Worm (Caenorhabditis elegans) whole organism, early embryonic: ENCODE measurements around the gene F59D12.5.

Source experiments
- F13C5.2 ChIP-seq: sonication (generic microtip); optimal IDR thresholded peaks from 2 replicates; lab custom pipeline; 2017; ENCODE audit warnings: mild to moderate bottlenecking, missing genetic modification characterization, inconsistent platforms, missing compliant biosample characterization
- ama-1 ChIP-seq: fragments of 150-350 bp; optimal IDR thresholded peaks from 2 replicates; lab custom pipeline; 2014
- flt-1 ChIP-seq: fragments of 200-800 bp; sonication (Bioruptor generic); IDR thresholded peaks from 2 replicates; pipeline ENCODE4 v1.3.6; 2022; ENCODE audit warnings: missing genetic modification characterization, missing compliant biosample characterization
- hmbx-1 ChIP-seq: sonication (generic microtip); optimal IDR thresholded peaks from 2 replicates; lab custom pipeline; 2016; ENCODE audit warnings: mild to moderate bottlenecking, missing genetic modification characterization, missing compliant biosample characterization
- hmg-4 ChIP-seq: fragments of 200-800 bp; sonication (Bioruptor generic); optimal IDR thresholded peaks from 2 replicates; lab custom pipeline; 2018; ENCODE audit warnings: mild to moderate bottlenecking, missing genetic modification characterization, missing compliant biosample characterization
- hnd-1 ChIP-seq: sonication (generic microtip); optimal IDR thresholded peaks from 2 replicates; lab custom pipeline; 2016; ENCODE audit warnings: missing genetic modification characterization, missing compliant biosample characterization
- pes-1 ChIP-seq: fragments of 200-800 bp; sonication (Bioruptor generic); IDR thresholded peaks from 2 replicates; pipeline ENCODE4 v1.3.6; 2022; ENCODE audit warnings: missing genetic modification reagents, missing genetic modification characterization, missing compliant biosample characterization
- sea-1 ChIP-seq: fragments of 200-800 bp; sonication (Bioruptor generic); conservative IDR thresholded peaks from 2 replicates; pipeline ENCODE4 v1.3.6; 2022; ENCODE audit warnings: missing genetic modification characterization, missing compliant biosample characterization
- tbx-11 ChIP-seq: fragments of 200-800 bp; sonication (Bioruptor generic); IDR thresholded peaks from 2 replicates; pipeline ENCODE4 v1.3.6; 2022; ENCODE audit warnings: missing genetic modification characterization, missing compliant biosample characterization
- tbx-37 ChIP-seq: fragments of 200-800 bp; sonication (Bioruptor generic); conservative IDR thresholded peaks from 2 replicates; pipeline ENCODE4 v1.3.6; 2022; ENCODE audit warnings: missing genetic modification reagents, missing genetic modification characterization, missing compliant biosample characterization

- TF ChIP-seq hmg-4 (GFP tag; lab: Kevin White, UChicago) (no peak), sea-1 (no peak), F13C5.2 (tag; lab: Kevin White, UChicago) (no peak), tbx-11 (no peak), ama-1 (lab: Kevin White, UChicago) (no peak), pes-1 (no peak), flt-1 (no peak), hmbx-1 (no peak), tbx-37 (no peak), hnd-1 (no peak)
Observed at ce11 chrX:15663740-15664139, 16.6 kb upstream of the F59D12.5 start.
